Worm (Caenorhabditis elegans): ENCODE results near the gene lgc-48.

Gene lgc-48

DNA sequence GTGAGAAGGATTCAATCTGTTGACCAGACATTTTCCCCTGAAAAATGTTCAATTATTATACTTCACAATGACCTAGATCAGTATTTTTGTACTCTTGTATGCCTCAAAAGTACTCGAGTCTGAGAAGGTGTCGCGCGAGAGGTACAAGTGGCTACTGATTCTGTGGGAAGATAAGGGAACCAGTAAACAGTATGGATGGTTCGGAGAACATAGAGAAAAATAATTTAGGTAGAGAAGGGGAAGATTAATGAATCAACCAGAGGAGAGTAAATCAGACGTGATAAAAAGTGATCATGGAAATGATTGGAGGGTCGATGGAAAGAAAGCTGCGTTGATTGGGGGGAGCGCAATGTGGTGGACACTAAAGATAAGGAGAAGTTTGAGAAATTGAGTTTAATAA, 49.4 kb downstream of the lgc-48 start:
- TF ChIP-seq unc-62 (GFP tag; optimal IDR thresholded peaks at IDR 0.05): no peak

DNA sequence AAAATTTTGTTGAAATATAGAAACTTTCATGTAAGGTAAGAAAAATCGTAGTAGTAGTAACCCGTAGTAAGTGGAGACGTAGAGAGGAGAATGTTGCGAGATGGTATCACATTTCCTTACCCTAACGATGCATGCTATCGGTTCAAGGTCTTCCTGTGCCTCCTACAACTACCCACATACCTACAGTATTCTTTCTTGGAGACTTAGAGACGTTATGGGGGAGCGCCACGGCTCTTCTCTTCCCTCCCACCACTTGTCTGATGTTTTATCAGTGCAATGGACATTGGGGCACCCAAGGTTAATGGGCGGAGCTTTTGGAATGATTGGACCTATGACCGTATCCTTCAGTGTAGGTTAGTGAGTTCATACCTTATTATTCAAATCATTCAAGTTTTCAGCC, 50.9 kb downstream of the lgc-48 start:
- TF ChIP-seq unc-62 (GFP tag; optimal IDR thresholded peaks at IDR 0.05): no peak

DNA sequence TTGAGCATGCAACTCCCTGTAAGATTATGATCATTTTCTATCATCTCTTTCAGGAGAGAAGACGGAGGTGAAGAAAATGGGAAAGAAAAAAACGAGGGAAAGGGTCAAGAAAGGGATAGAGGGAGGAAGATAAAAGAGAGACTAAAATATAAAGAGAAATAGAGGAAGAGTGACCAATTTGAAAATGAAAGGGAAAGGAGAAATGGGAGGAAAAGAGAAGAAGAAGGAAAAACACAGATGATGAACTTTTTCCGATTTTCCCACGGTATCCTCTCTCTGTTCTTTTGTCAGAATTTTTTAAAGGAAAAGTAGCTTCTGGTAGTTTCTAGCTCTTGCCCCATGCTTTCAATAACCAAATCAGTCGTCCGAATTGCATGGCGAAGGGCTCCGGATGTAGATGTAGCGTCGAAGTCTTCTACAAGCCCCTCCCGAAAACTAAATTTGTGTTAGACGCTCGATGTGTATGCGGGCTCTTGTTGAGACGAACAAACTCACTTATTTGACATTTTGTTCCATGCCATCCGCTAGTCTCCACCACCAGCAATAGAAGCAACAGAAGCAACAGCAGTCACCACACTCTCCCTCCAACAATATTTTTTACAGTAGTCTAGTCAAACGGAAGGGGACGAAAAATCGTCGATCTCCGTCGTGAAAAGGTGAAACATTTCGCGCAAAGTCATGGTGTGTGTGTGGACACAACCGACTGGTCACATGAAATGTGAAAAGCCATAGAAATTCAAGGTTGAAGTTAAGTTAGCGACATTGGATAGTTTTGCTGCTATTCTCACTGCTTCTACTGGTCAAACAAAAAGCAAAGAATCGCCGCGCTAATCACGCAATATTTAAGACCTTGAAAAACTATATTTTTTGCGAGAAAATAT, 51.6 kb downstream of the lgc-48 start, which contains the start of gene somi-1:
Gene somi-1, minus strand, starts transcription at position 18 of the 881 bp plus-strand sequence.
- TF ChIP-seq unc-62 (GFP tag; optimal IDR thresholded peaks at IDR 0.05): no peak
